Worm (Caenorhabditis elegans): ENCODE data around the gene R05H5.3.
A peak's percentile ranks its signal among the peaks of the same experiment; 100 is the strongest.

- TF ChIP-seq swsn-7 (tag; optimal IDR thresholded peaks at IDR 0.05): peak; percentile 20
- TF ChIP-seq egl-27 (tag; optimal IDR thresholded peaks at IDR 0.05): no peak
- no peak for TF ChIP-seq zag-1 (tag; optimal IDR thresholded peaks at IDR 0.05)
- TF ChIP-seq aha-1 (tag; optimal IDR thresholded peaks at IDR 0.05): no peak
These were observed at the start of gene R05H5.3 for ce11 chrII:10197091-10197675.

All from whole organism, L1 larva.